Worm (Caenorhabditis elegans) whole organism, early embryonic: ENCODE data around the gene famh-136.

Experiments used
- B0310.2 ChIP-seq: sonication (generic microtip); optimal IDR thresholded peaks from 2 replicates; lab custom pipeline; 2016; ENCODE audit warnings: mild to moderate bottlenecking, missing genetic modification characterization, missing compliant biosample characterization
- F13C5.2 ChIP-seq: sonication (generic microtip); optimal IDR thresholded peaks from 2 replicates; lab custom pipeline; 2017; ENCODE audit warnings: mild to moderate bottlenecking, missing genetic modification characterization, inconsistent platforms, missing compliant biosample characterization
- aly-1 ChIP-seq: sonication (generic microtip); optimal IDR thresholded peaks from 2 replicates; lab custom pipeline; 2016; ENCODE audit warnings: missing genetic modification characterization, missing compliant biosample characterization
- ama-1 ChIP-seq: fragments of 150-350 bp; optimal IDR thresholded peaks from 2 replicates; lab custom pipeline; 2014
- ceh-13 ChIP-seq: fragments of 200-800 bp; sonication (Bioruptor generic); optimal IDR thresholded peaks from 2 replicates; lab custom pipeline; 2018; ENCODE audit warnings: mild to moderate bottlenecking, missing genetic modification characterization, missing compliant biosample characterization
- ceh-36 ChIP-seq: sonication (generic microtip); optimal IDR thresholded peaks from 2 replicates; lab custom pipeline; 2016; ENCODE audit warnings: missing genetic modification characterization, inconsistent platforms, missing compliant biosample characterization
- ets-7 ChIP-seq: sonication (generic microtip); optimal IDR thresholded peaks from 2 replicates; lab custom pipeline; 2016; ENCODE audit warnings: missing genotype, missing genetic modification characterization, missing compliant biosample characterization
- flt-1 ChIP-seq: fragments of 200-800 bp; sonication (Bioruptor generic); IDR thresholded peaks from 2 replicates; pipeline ENCODE4 v1.3.6; 2022; ENCODE audit warnings: missing genetic modification characterization, missing compliant biosample characterization
- hmbx-1 ChIP-seq: sonication (generic microtip); optimal IDR thresholded peaks from 2 replicates; lab custom pipeline; 2016; ENCODE audit warnings: mild to moderate bottlenecking, missing genetic modification characterization, missing compliant biosample characterization
- hmg-4 ChIP-seq: fragments of 200-800 bp; sonication (Bioruptor generic); optimal IDR thresholded peaks from 2 replicates; lab custom pipeline; 2018; ENCODE audit warnings: mild to moderate bottlenecking, missing genetic modification characterization, missing compliant biosample characterization
- hnd-1 ChIP-seq: sonication (generic microtip); optimal IDR thresholded peaks from 2 replicates; lab custom pipeline; 2016; ENCODE audit warnings: missing genetic modification characterization, missing compliant biosample characterization
- pes-1 ChIP-seq: fragments of 200-800 bp; sonication (Bioruptor generic); IDR thresholded peaks from 2 replicates; pipeline ENCODE4 v1.3.6; 2022; ENCODE audit warnings: missing genetic modification reagents, missing genetic modification characterization, missing compliant biosample characterization
- scrt-1 ChIP-seq: fragments of 200-800 bp; sonication (Bioruptor generic); IDR thresholded peaks from 2 replicates; pipeline ENCODE4 v1.3.6; 2022; ENCODE audit warnings: missing genetic modification characterization, missing compliant biosample characterization
- sea-1 ChIP-seq: fragments of 200-800 bp; sonication (Bioruptor generic); conservative IDR thresholded peaks from 2 replicates; pipeline ENCODE4 v1.3.6; 2022; ENCODE audit warnings: missing genetic modification characterization, missing compliant biosample characterization
- tbx-11 ChIP-seq: fragments of 200-800 bp; sonication (Bioruptor generic); IDR thresholded peaks from 2 replicates; pipeline ENCODE4 v1.3.6; 2022; ENCODE audit warnings: missing genetic modification characterization, missing compliant biosample characterization
- tbx-37 ChIP-seq: fragments of 200-800 bp; sonication (Bioruptor generic); conservative IDR thresholded peaks from 2 replicates; pipeline ENCODE4 v1.3.6; 2022; ENCODE audit warnings: missing genetic modification reagents, missing genetic modification characterization, missing compliant biosample characterization
- tra-4 ChIP-seq: sonication (generic microtip); optimal IDR thresholded peaks from 2 replicates; lab custom pipeline; 2017; ENCODE audit warnings: missing genetic modification characterization, missing compliant biosample characterization

The famh-136 gene

DNA sequence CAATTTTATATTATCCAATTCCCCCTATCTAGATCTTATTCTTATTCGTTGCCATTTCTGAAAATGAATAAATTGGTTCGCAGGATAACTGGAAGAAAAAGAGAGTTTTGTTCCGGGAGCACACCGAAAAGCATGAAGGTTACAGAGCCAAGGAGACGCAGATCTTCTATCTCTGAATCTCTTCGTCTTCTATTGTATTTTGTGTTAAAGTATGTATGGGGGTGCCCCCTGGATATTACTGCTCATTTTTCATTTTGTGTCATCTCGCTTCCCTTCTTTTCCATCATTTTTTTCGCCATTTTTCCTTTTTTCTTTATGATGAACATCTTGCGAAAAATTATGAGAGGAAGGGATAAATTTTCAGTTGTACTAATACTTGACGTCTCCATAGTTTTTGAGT lies 46.1 kb downstream of the famh-136 start:
- TF ChIP-seq flt-1 (GFP tag; lab: Robert Waterston, UW): no peak

DNA sequence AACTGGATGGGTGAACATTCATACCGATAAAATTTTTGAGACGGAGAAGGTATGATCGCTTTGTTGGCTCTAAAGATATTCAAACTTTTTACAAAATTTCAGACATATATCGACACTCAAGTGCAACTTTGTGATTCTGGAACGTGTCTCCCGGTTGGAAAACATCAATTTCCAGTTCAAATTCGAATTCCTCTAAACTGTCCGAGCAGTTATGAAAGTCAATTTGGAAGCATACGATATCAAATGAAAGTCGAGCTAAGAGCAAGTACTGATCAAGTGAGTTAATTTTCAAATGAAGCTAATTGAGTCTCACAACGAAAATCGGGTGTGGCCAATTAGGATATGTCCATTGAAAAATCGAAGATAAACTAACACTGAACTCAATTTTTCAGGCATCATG lies 46.8 kb downstream of the famh-136 start:
- TF ChIP-seq ceh-13 (GFP tag; lab: Kevin White, UChicago) (no peak), ama-1 (lab: Kevin White, UChicago) (no peak), scrt-1 (GFP tag; lab: Robert Waterston, UW) (no peak), pes-1 (GFP tag; lab: Robert Waterston, UW) (no peak), tbx-11 (GFP tag; lab: Robert Waterston, UW) (no peak), B0310.2 (tag; lab: Kevin White, UChicago) (no peak), ets-7 (tag; lab: Kevin White, UChicago) (no peak), hmbx-1 (tag; lab: Kevin White, UChicago) (no peak)

DNA sequence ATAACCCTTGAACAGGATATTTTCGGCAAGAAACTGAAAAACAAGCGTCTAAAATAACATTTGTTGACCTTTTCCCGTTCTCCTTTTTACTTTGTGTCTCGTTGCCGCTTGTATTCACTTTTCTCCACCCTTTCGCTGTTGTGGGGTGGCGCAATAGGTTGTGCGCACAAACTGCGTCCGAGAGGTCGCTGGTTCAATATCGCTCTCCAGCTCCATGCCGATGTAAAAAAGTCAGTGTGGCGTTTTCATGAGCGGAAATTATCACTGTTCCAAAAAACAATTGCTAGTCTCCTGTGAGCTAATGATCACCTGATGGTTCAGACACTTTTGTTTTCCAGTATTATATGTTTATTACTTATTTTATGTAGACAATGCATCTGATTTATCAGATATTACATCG lies 50.0 kb downstream of the famh-136 start:
- TF ChIP-seq ama-1 (lab: Kevin White, UChicago) (no peak), hnd-1 (peak; percentile 83), pes-1 (GFP tag; lab: Robert Waterston, UW) (peak; percentile 93), hmg-4 (GFP tag; lab: Kevin White, UChicago) (no peak), ceh-36 (peak; percentile 90), tra-4 (tag; lab: Kevin White, UChicago) (peak; percentile 81), B0310.2 (tag; lab: Kevin White, UChicago) (peak; percentile 84), tbx-37 (peak; percentile 91), tbx-11 (GFP tag; lab: Robert Waterston, UW) (peak; percentile 92), scrt-1 (GFP tag; lab: Robert Waterston, UW) (peak; percentile 93), ceh-13 (GFP tag; lab: Kevin White, UChicago) (peak; percentile 94), ets-7 (tag; lab: Kevin White, UChicago) (peak; percentile 90), aly-1 (peak; percentile 87), F13C5.2 (tag; lab: Kevin White, UChicago) (peak; percentile 96), hmbx-1 (tag; lab: Kevin White, UChicago) (peak; percentile 73), sea-1 (GFP tag; lab: Robert Waterston, UW) (peak; percentile 88), flt-1 (GFP tag; lab: Robert Waterston, UW) (peak; percentile 88)
